Fruit fly (Drosophila melanogaster) whole organism, prepupa: Measurements from ENCODE around the gene Osi22.

Experiments
- CG10631 ChIP-seq: fragments of 200-800 bp; sonication (Bioruptor generic); optimal IDR thresholded peaks from 2 replicates; lab custom pipeline; 2016; ENCODE audit warnings: missing biosample characterization, missing genetic modification characterization
- CG3919 ChIP-seq: fragments of 200-800 bp; sonication (Bioruptor generic); optimal IDR thresholded peaks from 3 replicates; lab custom pipeline; 2016; ENCODE audit warnings: missing biosample characterization, missing genetic modification characterization
- CG6792 ChIP-seq: fragments of 200-800 bp; sonication (Bioruptor generic); optimal IDR thresholded peaks from 3 replicates; lab custom pipeline; 2016; ENCODE audit warnings: missing biosample characterization, missing genetic modification characterization
- CG6854 ChIP-seq: fragments of 200-800 bp; sonication (Bioruptor generic); optimal IDR thresholded peaks from 2 replicates; lab custom pipeline; 2017; ENCODE audit warnings: missing biosample characterization, mild to moderate bottlenecking, missing genetic modification characterization
- CG7368 ChIP-seq: fragments of 200-800 bp; sonication (Bioruptor generic); optimal IDR thresholded peaks from 3 replicates; lab custom pipeline; 2016; ENCODE audit warnings: missing biosample characterization, missing genetic modification characterization
- CG8119 ChIP-seq: fragments of 200-800 bp; sonication (Bioruptor generic); IDR thresholded peaks from 3 replicates; pipeline ENCODE4 v1.3.6; 2022; ENCODE audit warnings: missing biosample characterization, missing genetic modification characterization
- Ets96B ChIP-seq: fragments of 200-800 bp; optimal IDR thresholded peaks from 2 replicates; lab custom pipeline; 2019; ENCODE audit warnings: missing biosample characterization, mild to moderate bottlenecking, missing genetic modification characterization, moderate library complexity
- cyc ChIP-seq: fragments of 200-800 bp; sonication (Bioruptor generic); optimal IDR thresholded peaks from 3 replicates; lab custom pipeline; 2016; ENCODE audit warnings: missing biosample characterization, missing genetic modification characterization
- ss ChIP-seq, 2 experiments: fragments of 200-800 bp; sonication (Bioruptor generic); optimal IDR thresholded peaks; 2 replicates in 1 of 2; 3 replicates in 1 of 2; lab custom pipeline; 2017 to 2018; ENCODE audit warnings: mild to moderate bottlenecking in 2 of 2, missing biosample characterization in 2 of 2, missing genetic modification characterization in 2 of 2, moderate library complexity in 1 of 2

dm6 chr3R:13257110-13257509, 33.3 kb upstream of the Osi22 start:
- TF ChIP-seq cyc (GFP tag; lab: Kevin White, UChicago), result no peak
- TF ChIP-seq Ets96B (tag; lab: Kevin White, UChicago), result no peak
- no peak for TF ChIP-seq CG6792 (GFP tag; lab: Kevin White, UChicago)
- TF ChIP-seq CG8119 (GFP tag; lab: Robert Waterston, UW), result no peak
- no peak for TF ChIP-seq CG10631
- TF ChIP-seq CG7368 (GFP tag; lab: Kevin White, UChicago), result no peak
- TF ChIP-seq ss (GFP tag; optimal IDR thresholded peaks at IDR 0.05; lab: Kevin White, UChicago), result no peak
- no peak for TF ChIP-seq CG3919 (GFP tag; lab: Kevin White, UChicago)
- TF ChIP-seq CG6854 (GFP tag; lab: Kevin White, UChicago), result no peak
